Worm (Caenorhabditis elegans) whole organism, L2 larva: ENCODE measurements around the gene K10D6.3.

Source experiments
- aly-2 ChIP-seq: fragments of 150-350 bp; optimal IDR thresholded peaks from 2 replicates; lab custom pipeline; 2014; ENCODE audit warnings: missing biosample characterization, missing genetic modification characterization
- ceh-16 ChIP-seq: fragments of 150-350 bp; optimal IDR thresholded peaks from 2 replicates; lab custom pipeline; 2014; ENCODE audit warnings: missing biosample characterization, missing genetic modification characterization
- ceh-82 ChIP-seq: fragments of 150-350 bp; optimal IDR thresholded peaks from 2 replicates; lab custom pipeline; 2014; ENCODE audit warnings: missing biosample characterization, missing genetic modification characterization
- lin-11 ChIP-seq: fragments of 150-350 bp; sonication (generic microtip); optimal IDR thresholded peaks from 2 replicates; lab custom pipeline; 2014; ENCODE audit warnings: missing biosample characterization, missing genetic modification characterization, inconsistent platforms, mixed read lengths
- lin-13 ChIP-seq: fragments of 150-350 bp; optimal IDR thresholded peaks from 2 replicates; lab custom pipeline; 2014; ENCODE audit warnings: missing biosample characterization, missing genetic modification reagents, missing genetic modification characterization
- mbf-1 ChIP-seq: sonication (generic microtip); optimal IDR thresholded peaks from 2 replicates; lab custom pipeline; 2017; ENCODE audit warnings: missing biosample characterization, missing genetic modification characterization
- nhr-11 ChIP-seq: fragments of 150-350 bp; optimal IDR thresholded peaks from 2 replicates; lab custom pipeline; 2014; ENCODE audit warnings: missing biosample characterization, missing genetic modification characterization
- nhr-77 ChIP-seq: fragments of 150-350 bp; optimal IDR thresholded peaks from 2 replicates; lab custom pipeline; 2014; ENCODE audit warnings: missing biosample characterization, missing genetic modification characterization
- peb-1 ChIP-seq: fragments of 150-350 bp; optimal IDR thresholded peaks from 2 replicates; lab custom pipeline; 2014; ENCODE audit warnings: missing biosample characterization, missing genetic modification characterization
- unc-39 ChIP-seq: fragments of 150-350 bp; optimal IDR thresholded peaks from 2 replicates; lab custom pipeline; 2014; ENCODE audit warnings: missing biosample characterization, missing genetic modification characterization
- ztf-1 ChIP-seq: fragments of 200-800 bp; sonication (Bioruptor generic); conservative IDR thresholded peaks from 2 replicates; pipeline ENCODE4 v1.3.6; 2022; ENCODE audit warnings: missing genetic modification characterization, missing compliant biosample characterization
- ztf-11 ChIP-seq: sonication (generic microtip); optimal IDR thresholded peaks from 2 replicates; lab custom pipeline; 2017; ENCODE audit warnings: missing biosample characterization, missing genetic modification characterization

The K10D6.3 gene

ce11 chrV:11250735-11251134, 50.3 kb downstream of the K10D6.3 start, which contains the start of gene T19B10.12:
T19B10.12 (plus strand) TSS chrV:11251035.
- TF ChIP-seq peb-1 (tag; lab: Kevin White, UChicago) (no peak), ceh-82 (tag; lab: Kevin White, UChicago) (no peak), mbf-1 (tag; lab: Kevin White, UChicago) (no peak), aly-2 (no peak), ztf-1 (no peak), ztf-11 (tag; lab: Kevin White, UChicago) (no peak), ceh-16 (tag; lab: Kevin White, UChicago) (no peak), lin-11 (tag; lab: Kevin White, UChicago) (no peak), nhr-11 (tag; lab: Kevin White, UChicago) (no peak), lin-13 (GFP tag; lab: Kevin White, UChicago) (no peak), nhr-77 (tag; lab: Kevin White, UChicago) (no peak), unc-39 (tag; lab: Kevin White, UChicago) (no peak)
